ENCODE assay signal across 4 worm cellular contexts in genomic region chrIII:5139768-5140167, ce11.
A peak's percentile ranks its signal among the peaks of the same experiment; 100 is the strongest.
TF ChIP-seq lines count a peak whose summit lies in the region.

No protein-coding gene starts in this region.

TF ChIP-seq in whole organism, L1 larva, 84 proteins besides CTCF, POLR2A, EP300 and RAD21:
- TF ChIP-seq ceh-8 (GFP tag; optimal IDR thresholded peaks at IDR 0.05; lab: Kevin White, UChicago): no peak
- peak; percentile 15 for TF ChIP-seq tbx-2 (tag; optimal IDR thresholded peaks at IDR 0.05; lab: Kevin White, UChicago)
- no peak for TF ChIP-seq nhr-28 (tag; optimal IDR thresholded peaks at IDR 0.05; lab: Kevin White, UChicago)
- no peak for TF ChIP-seq blmp-1 (tag; optimal IDR thresholded peaks at IDR 0.05; lab: Kevin White, UChicago)

TF ChIP-seq in whole organism, late embryonic, 69 proteins besides CTCF, POLR2A, EP300 and RAD21:
- TF ChIP-seq eyg-1 (tag; optimal IDR thresholded peaks at IDR 0.05; lab: Kevin White, UChicago) (no peak), tbx-2 (tag; optimal IDR thresholded peaks at IDR 0.05; lab: Kevin White, UChicago) (peak; percentile 78), unc-55 (GFP tag; optimal IDR thresholded peaks at IDR 0.05; lab: Kevin White, UChicago) (peak; percentile 84)
TF ChIP-seq in whole organism, late embryonic: peak in this region for 2.

TF ChIP-seq in whole organism, midembryonic, 9 proteins besides CTCF, POLR2A, EP300 and RAD21:
- TF ChIP-seq cog-1 (tag; optimal IDR thresholded peaks at IDR 0.05; lab: Kevin White, UChicago) (no peak), ztf-23 (GFP tag; IDR thresholded peaks at IDR 0.05; lab: Robert Waterston, UW) (no peak), med-1 (GFP tag; optimal IDR thresholded peaks at IDR 0.05; lab: Kevin White, UChicago; ENCODE audit: insufficient read depth) (no peak), ref-1 (GFP tag; conservative IDR thresholded peaks at IDR 0.05; lab: Robert Waterston, UW) (0 out of 2 replicates have a peak, but pooled peaks have one; percentile 17), T22C8.4 (GFP tag; IDR thresholded peaks at IDR 0.05; lab: Robert Waterston, UW) (no peak), ztf-29 (GFP tag; IDR thresholded peaks at IDR 0.05; lab: Robert Waterston, UW) (no peak), tab-1 (GFP tag; IDR thresholded peaks at IDR 0.05; lab: Robert Waterston, UW) (no peak)

TF ChIP-seq in whole organism, mixed stage, embryonic, 35 proteins besides CTCF, POLR2A, EP300 and RAD21:
- TF ChIP-seq unc-120 (tag; optimal IDR thresholded peaks at IDR 0.05; lab: Kevin White, UChicago; ENCODE audit: poor library complexity, severe bottlenecking) (peak; percentile 20), unc-62 (GFP tag; optimal IDR thresholded peaks at IDR 0.05; lab: Kevin White, UChicago) (peak; percentile 80), hlh-1 (tag; optimal IDR thresholded peaks at IDR 0.05; lab: Kevin White, UChicago) (peak; percentile 66), unc-39 (tag; optimal IDR thresholded peaks at IDR 0.05; lab: Kevin White, UChicago) (no peak), ceh-83 (GFP tag; optimal IDR thresholded peaks at IDR 0.05; lab: Kevin White, UChicago) (no peak), ceh-43 (GFP tag; optimal IDR thresholded peaks at IDR 0.05; lab: Kevin White, UChicago) (no peak), sptf-1 (tag; optimal IDR thresholded peaks at IDR 0.05; lab: Kevin White, UChicago) (no peak), snpc-4 (tag; optimal IDR thresholded peaks at IDR 0.05; lab: Kevin White, UChicago) (no peak), lin-13 (tag; optimal IDR thresholded peaks at IDR 0.05; lab: Kevin White, UChicago) (no peak), sem-2 (GFP tag; optimal IDR thresholded peaks at IDR 0.05; lab: Kevin White, UChicago) (no peak)

Comparison
In these comparisons a context has a peak if more than half of its experiments do, and no peak if none do; other contexts are left out.
1. Of the 10 proteins assayed by ChIP-seq in both whole organism, L1 larva and whole organism, late embryonic: peak only in whole organism, L1 larva: none; only in whole organism, late embryonic: none; in both: tbx-2; in neither: 9.